Worm (Caenorhabditis elegans) whole organism, L1 larva: Measurements from ENCODE around the gene F21D9.11.

Experiments used
- F16B12.6 ChIP-seq: fragments of 150-350 bp; optimal IDR thresholded peaks from 2 replicates; lab custom pipeline; 2014; ENCODE audit warnings: missing biosample characterization, missing genetic modification characterization
- Y116A8C.19 ChIP-seq: sonication (generic microtip); optimal IDR thresholded peaks from 2 replicates; lab custom pipeline; 2016; ENCODE audit warnings: missing compliant biosample characterization, missing genetic modification characterization, borderline replicate concordance
- alr-1 ChIP-seq: fragments of 200-800 bp; sonication (Bioruptor generic); optimal IDR thresholded peaks from 2 replicates; lab custom pipeline; 2018; ENCODE audit warnings: borderline replicate concordance, mild to moderate bottlenecking, missing genetic modification characterization, missing compliant biosample characterization
- aly-2 ChIP-seq: fragments of 150-350 bp; optimal IDR thresholded peaks from 2 replicates; lab custom pipeline; 2014; ENCODE audit warnings: missing biosample characterization, missing genetic modification characterization
- ama-1 ChIP-seq: fragments of 150-350 bp; optimal IDR thresholded peaks from 2 replicates; lab custom pipeline; 2014
- ceh-63 ChIP-seq: fragments of 200-800 bp; sonication (Bioruptor generic); optimal IDR thresholded peaks from 2 replicates; lab custom pipeline; 2018; ENCODE audit warnings: mild to moderate bottlenecking, missing genetic modification characterization, missing compliant biosample characterization
- ceh-8 ChIP-seq: fragments of 200-800 bp; sonication (Bioruptor generic); optimal IDR thresholded peaks from 2 replicates; lab custom pipeline; 2018; ENCODE audit warnings: mild to moderate bottlenecking, missing genetic modification characterization, moderate library complexity, missing compliant biosample characterization
- ces-1 ChIP-seq: fragments of 150-350 bp; optimal IDR thresholded peaks from 2 replicates; lab custom pipeline; 2014; ENCODE audit warnings: missing biosample characterization, missing genetic modification reagents, missing genetic modification characterization
- dpl-1 ChIP-seq, 3 experiments: fragments of 150-350 bp in 2 of 3; sonication (generic microtip) in 1 of 3; optimal IDR thresholded peaks; 2 replicates each; lab custom pipeline; 2014 to 2017; ENCODE audit warnings: missing biosample characterization in 3 of 3, missing genetic modification characterization in 3 of 3, missing genetic modification reagents in 3 of 3
- dsc-1 ChIP-seq: sonication (generic microtip); optimal IDR thresholded peaks from 2 replicates; lab custom pipeline; 2016; ENCODE audit warnings: mild to moderate bottlenecking, missing genetic modification characterization, missing compliant biosample characterization
- efl-3 ChIP-seq: fragments of 200-800 bp; sonication (Bioruptor generic); optimal IDR thresholded peaks from 2 replicates; lab custom pipeline; 2018; ENCODE audit warnings: mild to moderate bottlenecking, missing genetic modification characterization, missing compliant biosample characterization
- egl-27 ChIP-seq, 2 experiments: fragments of 150-350 bp in 1 of 2; sonication (generic microtip); optimal IDR thresholded peaks; 3 replicates each; lab custom pipeline; 2017 to 2018; ENCODE audit warnings: missing biosample characterization in 2 of 2, missing genetic modification characterization in 2 of 2, missing genetic modification reagents in 2 of 2
- isw-1 ChIP-seq: fragments of 200-800 bp; sonication (Bioruptor generic); IDR thresholded peaks from 2 replicates; pipeline ENCODE4 v1.3.6; 2022; ENCODE audit warnings: missing genetic modification characterization, missing compliant biosample characterization
- jun-1 ChIP-seq: fragments of 150-350 bp; optimal IDR thresholded peaks from 2 replicates; lab custom pipeline; 2014; ENCODE audit warnings: missing biosample characterization, missing genetic modification reagents, missing genetic modification characterization
- lin-13 ChIP-seq: fragments of 150-350 bp; optimal IDR thresholded peaks from 2 replicates; lab custom pipeline; 2014; ENCODE audit warnings: missing biosample characterization, missing genetic modification reagents, missing genetic modification characterization
- lin-39 ChIP-seq: fragments of 150-350 bp; optimal IDR thresholded peaks from 2 replicates; lab custom pipeline; 2014; ENCODE audit warnings: missing biosample characterization, missing genetic modification reagents, missing genetic modification characterization
- lir-3 ChIP-seq: sonication (generic microtip); optimal IDR thresholded peaks from 2 replicates; lab custom pipeline; 2016; ENCODE audit warnings: mild to moderate bottlenecking, missing genetic modification characterization, moderate library complexity, missing compliant biosample characterization; ENCODE audit not compliant: poor library complexity
- lsy-2 ChIP-seq, 2 experiments: fragments of 150-350 bp; optimal IDR thresholded peaks; 2 replicates each; lab custom pipeline; 2014; ENCODE audit warnings: missing biosample characterization in 2 of 2, missing genetic modification characterization in 2 of 2
- mep-1 ChIP-seq: fragments of 150-350 bp; optimal IDR thresholded peaks from 2 replicates; lab custom pipeline; 2014; ENCODE audit warnings: missing biosample characterization, missing genetic modification characterization
- nhr-11 ChIP-seq: fragments of 150-350 bp; optimal IDR thresholded peaks from 2 replicates; lab custom pipeline; 2014; ENCODE audit warnings: missing biosample characterization, missing genetic modification characterization
- nhr-12 ChIP-seq: sonication (generic microtip); optimal IDR thresholded peaks from 2 replicates; lab custom pipeline; 2017; ENCODE audit warnings: missing biosample characterization, missing genetic modification characterization
- nhr-19 ChIP-seq: fragments of 200-800 bp; sonication (Bioruptor generic); conservative IDR thresholded peaks from 2 replicates; pipeline ENCODE4 v1.3.6; 2022; ENCODE audit warnings: missing genetic modification characterization, missing compliant biosample characterization
- nhr-84 ChIP-seq: sonication (generic microtip); optimal IDR thresholded peaks from 2 replicates; lab custom pipeline; 2017; ENCODE audit warnings: missing biosample characterization, missing genetic modification characterization
- nhr-85 ChIP-seq: sonication (generic microtip); peaks from one replicate; lab custom pipeline; 2016; ENCODE audit warnings: missing genetic modification characterization, inconsistent platforms, missing compliant biosample characterization
- nhr-90 ChIP-seq: sonication (generic microtip); optimal IDR thresholded peaks from 2 replicates; lab custom pipeline; 2016; ENCODE audit warnings: mild to moderate bottlenecking, missing genetic modification characterization, missing compliant biosample characterization; ENCODE audit not compliant: poor library complexity
- pqm-1 ChIP-seq: sonication (generic microtip); optimal IDR thresholded peaks from 3 replicates; lab custom pipeline; 2017; ENCODE audit warnings: missing biosample characterization, missing genetic modification characterization
- rnt-1 ChIP-seq: sonication (generic microtip); optimal IDR thresholded peaks from 2 replicates; lab custom pipeline; 2016; ENCODE audit warnings: mild to moderate bottlenecking, missing genetic modification characterization, moderate library complexity, missing compliant biosample characterization
- sptf-1 ChIP-seq: fragments of 150-350 bp; optimal IDR thresholded peaks from 2 replicates; lab custom pipeline; 2014; ENCODE audit warnings: missing biosample characterization, missing genetic modification characterization
- swsn-7 ChIP-seq: sonication (generic microtip); optimal IDR thresholded peaks from 2 replicates; lab custom pipeline; 2016; ENCODE audit warnings: missing genetic modification characterization, missing compliant biosample characterization
- tlp-1 ChIP-seq: fragments of 150-350 bp; optimal IDR thresholded peaks from 2 replicates; lab custom pipeline; 2014; ENCODE audit warnings: missing biosample characterization, missing genetic modification characterization
- unc-86 ChIP-seq: sonication (generic microtip); optimal IDR thresholded peaks from 2 replicates; lab custom pipeline; 2016; ENCODE audit warnings: missing genetic modification characterization, missing compliant biosample characterization
- unc-98 ChIP-seq: fragments of 200-800 bp; sonication (Bioruptor generic); IDR thresholded peaks from 2 replicates; pipeline ENCODE4 v1.3.6; 2022; ENCODE audit warnings: missing genetic modification characterization, missing compliant biosample characterization
- vab-15 ChIP-seq: sonication (generic microtip); optimal IDR thresholded peaks from 2 replicates; lab custom pipeline; 2017; ENCODE audit warnings: missing genotype, mild to moderate bottlenecking, missing genetic modification characterization, missing compliant biosample characterization
- xbp-1 ChIP-seq: sonication (generic microtip); optimal IDR thresholded peaks from 2 replicates; lab custom pipeline; 2016; ENCODE audit warnings: missing genetic modification characterization, missing compliant biosample characterization
- zag-1 ChIP-seq: fragments of 150-350 bp; optimal IDR thresholded peaks from 2 replicates; lab custom pipeline; 2014; ENCODE audit warnings: missing biosample characterization, missing genetic modification characterization
- zip-4 ChIP-seq: fragments of 200-800 bp; sonication (Bioruptor generic); optimal IDR thresholded peaks from 2 replicates; lab custom pipeline; 2018; ENCODE audit warnings: mild to moderate bottlenecking, missing genetic modification characterization, moderate library complexity, missing compliant biosample characterization
- ztf-11 ChIP-seq, 2 experiments: sonication (generic microtip); optimal IDR thresholded peaks; 2 replicates each; lab custom pipeline; 2016 to 2017; ENCODE audit warnings: missing genetic modification characterization in 2 of 2, missing biosample characterization in 1 of 2, missing compliant biosample characterization in 1 of 2
- ztf-4 ChIP-seq: fragments of 150-350 bp; optimal IDR thresholded peaks from 2 replicates; lab custom pipeline; 2014; ENCODE audit warnings: missing biosample characterization, missing genetic modification characterization

Gene F21D9.11

DNA sequence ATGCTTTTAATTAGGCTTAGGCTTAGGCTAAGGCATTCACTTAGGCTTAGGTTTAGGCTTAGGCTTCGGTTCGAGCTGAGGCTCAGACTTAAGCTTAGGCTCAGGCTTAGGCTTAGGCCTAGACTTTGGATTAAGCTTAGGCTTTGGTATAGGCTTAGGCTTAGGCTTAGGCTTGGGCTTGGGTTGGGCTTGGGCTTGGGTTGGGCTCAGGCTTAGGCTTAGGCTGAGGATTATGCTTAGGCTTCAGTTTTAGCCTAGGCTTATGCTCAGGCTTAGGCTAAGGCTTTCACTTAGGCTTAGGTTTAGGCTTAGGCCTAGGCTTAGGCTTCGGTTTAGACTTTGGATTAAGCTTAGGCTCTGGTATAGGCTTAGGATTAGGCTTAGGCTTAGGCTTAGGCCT, 20.8 kb upstream of the F21D9.11 start:
- TF ChIP-seq tlp-1 (tag; lab: Kevin White, UChicago): no peak
- no peak for TF ChIP-seq nhr-84 (tag; lab: Kevin White, UChicago)
- no peak for TF ChIP-seq swsn-7
- no peak for TF ChIP-seq nhr-90
- no peak for TF ChIP-seq ztf-4
- no peak for TF ChIP-seq vab-15 (tag; lab: Kevin White, UChicago)
- TF ChIP-seq ceh-8 (GFP tag; lab: Kevin White, UChicago): no peak
- TF ChIP-seq nhr-12 (tag; lab: Kevin White, UChicago): no peak
- no peak for TF ChIP-seq lsy-2 (tag; optimal IDR thresholded peaks at IDR 0.05; lab: Kevin White, UChicago)
- no peak for TF ChIP-seq lin-39 (tag; lab: Kevin White, UChicago)
- no peak for TF ChIP-seq alr-1
- TF ChIP-seq ceh-63: no peak
- no peak for TF ChIP-seq nhr-85 (tag; lab: Kevin White, UChicago)
- no peak for TF ChIP-seq nhr-11 (tag; lab: Kevin White, UChicago)
- no peak for TF ChIP-seq sptf-1 (tag; lab: Kevin White, UChicago)

DNA sequence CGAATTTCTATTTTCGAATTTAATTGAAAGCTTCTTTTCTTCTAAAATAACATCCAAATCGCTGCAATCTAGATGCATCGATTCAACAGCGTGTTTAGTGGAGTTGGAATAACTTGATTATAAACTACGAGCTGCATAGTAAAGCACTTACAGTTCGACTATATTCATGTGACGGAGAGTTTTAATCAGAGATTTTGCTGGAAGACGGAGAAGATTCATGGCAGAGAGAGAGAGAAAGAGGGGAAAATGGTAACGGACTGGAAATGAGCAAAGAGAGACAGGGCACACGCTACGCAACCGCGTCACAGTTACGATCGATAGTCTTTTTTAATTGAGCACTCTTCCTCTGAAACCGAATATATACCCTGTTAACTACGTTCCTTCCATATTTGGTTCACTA, 18.5 kb upstream of the F21D9.11 start, which contains the start of gene fbxb-116:
fbxb-116 (plus strand) TSS at position 301 of the 400 bp plus-strand sequence.
- TF ChIP-seq unc-86 (tag; lab: Kevin White, UChicago): no peak
- no peak for TF ChIP-seq unc-98
- no peak for TF ChIP-seq mep-1 (tag; lab: Kevin White, UChicago)
- TF ChIP-seq nhr-19: no peak
- no peak for TF ChIP-seq lin-13 (GFP tag; lab: Kevin White, UChicago)

DNA sequence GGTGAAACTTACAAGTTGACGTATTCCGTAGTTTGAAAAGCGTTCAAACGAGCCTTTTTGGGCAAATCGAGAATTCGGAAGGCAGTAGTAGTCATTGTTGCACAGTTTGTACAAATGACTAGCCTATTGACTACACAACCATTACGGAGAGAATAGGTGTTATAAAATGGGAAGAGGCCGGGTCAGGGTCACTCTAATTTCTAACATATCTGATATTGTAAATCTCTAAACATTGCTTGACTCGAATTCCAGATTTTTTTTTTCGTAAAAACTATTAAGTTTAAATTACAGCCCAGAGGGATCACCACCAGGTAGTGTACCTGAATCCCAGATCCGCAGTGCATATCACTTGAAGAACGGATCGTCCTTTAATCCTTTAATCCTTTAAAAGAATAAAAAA, 14.7 kb upstream of the F21D9.11 start, which contains the start of gene fbxb-2:
fbxb-2 (minus strand) TSS at position 101 of the 400 bp plus-strand sequence.
- TF ChIP-seq rnt-1 (tag; lab: Kevin White, UChicago) (no peak), isw-1 (GFP tag; lab: Robert Waterston, UW) (no peak), Y116A8C.19 (tag; lab: Kevin White, UChicago) (no peak), nhr-12 (tag; lab: Kevin White, UChicago) (no peak), efl-3 (GFP tag; lab: Kevin White, UChicago) (no peak), ztf-11 (tag; optimal IDR thresholded peaks at IDR 0.05; lab: Kevin White, UChicago) (no peak), lir-3 (tag; lab: Kevin White, UChicago) (no peak), ces-1 (no peak), nhr-19 (no peak)

DNA sequence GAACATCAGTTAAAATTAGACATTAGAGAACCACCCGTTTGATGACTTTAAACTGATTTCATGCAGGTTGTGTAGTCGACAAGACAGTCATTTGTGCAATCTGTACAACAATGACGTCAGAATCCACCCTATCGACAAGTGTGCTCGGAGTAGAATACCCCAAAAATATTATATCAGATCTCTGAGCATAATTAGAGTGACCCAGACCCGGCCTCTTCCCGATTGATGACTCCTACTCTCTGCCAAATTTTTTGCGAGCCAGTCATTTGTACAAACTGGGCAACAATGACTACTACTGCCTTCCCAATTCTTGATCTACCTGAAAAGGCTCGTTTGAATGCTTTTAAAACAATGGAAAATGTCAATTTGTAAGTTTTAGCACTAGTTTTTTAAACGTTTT, 11.8 kb upstream of the F21D9.11 start, which contains the start of the genes fbxb-115 and fbxb-1:
fbxb-115 (minus strand) TSS at position 101 of the 400 bp plus-strand sequence.
fbxb-1 (plus strand) TSS at position 226 of the 400 bp plus-strand sequence.
- TF ChIP-seq zag-1: no peak
- no peak for TF ChIP-seq aly-2 (tag; lab: Kevin White, UChicago)
- TF ChIP-seq jun-1 (tag; lab: Kevin White, UChicago): no peak

DNA sequence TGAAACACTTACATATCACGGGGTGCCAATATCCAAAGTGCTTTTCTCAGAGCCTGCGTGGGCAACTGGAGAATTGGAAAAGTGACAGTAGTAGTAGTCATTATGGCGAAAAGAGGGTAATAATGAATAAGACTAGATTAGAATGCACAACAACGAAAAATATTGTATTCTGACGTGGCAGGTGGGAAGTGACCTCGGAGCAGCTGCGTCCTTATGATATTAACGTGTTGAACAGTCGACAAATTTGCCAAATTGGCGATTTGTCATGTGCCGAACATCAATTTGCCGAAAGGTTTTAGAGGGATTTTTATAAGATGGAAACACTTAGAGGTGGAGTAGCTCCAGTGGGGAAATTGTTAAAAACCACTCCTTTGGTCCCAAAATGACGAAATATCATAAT, 961 bp upstream of the F21D9.11 start, which contains the start of gene str-81:
str-81 (minus strand) TSS at position 101 of the 400 bp plus-strand sequence.
- TF ChIP-seq egl-27 (tag; optimal IDR thresholded peaks at IDR 0.05; lab: Kevin White, UChicago) (no peak), ama-1 (lab: Kevin White, UChicago) (no peak), dsc-1 (tag; lab: Kevin White, UChicago) (no peak), xbp-1 (tag; lab: Kevin White, UChicago) (no peak), dpl-1 (GFP tag; optimal IDR thresholded peaks at IDR 0.05; lab: Kevin White, UChicago) (no peak), F16B12.6 (tag; lab: Kevin White, UChicago) (no peak), zip-4 (GFP tag; lab: Kevin White, UChicago) (no peak), pqm-1 (tag; lab: Kevin White, UChicago) (no peak), ceh-63 (no peak), ztf-4 (no peak)
- TF ChIP-seq, all 84 proteins: peak for 0
